Fruit fly (Drosophila melanogaster): Measurements from ENCODE around the gene RPA2.
A peak's percentile ranks its signal among the peaks of the same experiment; 100 is the strongest.

RPA2 gene

DNA sequence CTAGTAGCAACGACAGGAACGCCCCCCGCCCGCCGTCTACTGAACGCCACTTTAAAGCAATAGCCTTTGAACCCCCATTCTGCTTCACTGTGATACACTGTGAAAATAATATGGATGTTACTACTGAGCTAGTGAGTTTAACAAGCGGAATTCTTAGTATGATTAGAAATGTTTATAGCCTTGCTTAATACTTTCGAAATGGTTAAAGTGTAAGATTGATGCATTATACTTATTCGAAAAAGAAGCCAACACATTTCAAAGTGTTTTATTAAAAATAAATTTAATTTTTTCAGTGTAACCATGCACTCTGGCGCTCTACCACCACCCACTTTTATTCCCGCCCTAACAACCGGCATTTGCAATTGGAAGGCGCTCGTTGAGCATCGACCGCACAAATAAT is 18.4 kb upstream of the RPA2 start (continued):
- TF ChIP-seq amos (GFP tag; IDR thresholded peaks at IDR 0.05; ENCODE audit: partially characterized antibody) (no peak), en (GFP tag; optimal IDR thresholded peaks at IDR 0.05) (no peak), CG10979 (tag; optimal IDR thresholded peaks at IDR 0.05) (peak; percentile 59), CHES-1-like (GFP tag; optimal IDR thresholded peaks at IDR 0.05) (no peak), ATbp (GFP tag; optimal IDR thresholded peaks at IDR 0.05) (peak; percentile 41), h (optimal IDR thresholded peaks at IDR 0.05) (no peak), nmo (GFP tag; optimal IDR thresholded peaks at IDR 0.05) (peak; percentile 47), D19A (tag; optimal IDR thresholded peaks at IDR 0.05) (peak; percentile 38), ci (GFP tag; IDR thresholded peaks at IDR 0.05) (peak; percentile 70), Oli (tag; optimal IDR thresholded peaks at IDR 0.05) (peak; percentile 37), CG7963 (GFP tag; IDR thresholded peaks at IDR 0.05; ENCODE audit: partially characterized antibody) (no peak), NfI (GFP tag; optimal IDR thresholded peaks at IDR 0.05) (peak; percentile 9), CG6272 (GFP tag; IDR thresholded peaks at IDR 0.05) (no peak), pan (optimal IDR thresholded peaks at IDR 0.05) (no peak), pan (GFP tag; optimal IDR thresholded peaks at IDR 0.05 in 1 of 2, IDR thresholded peaks at IDR 0.05 in 1 of 2) (peak in 1 of 2 experiments; percentile 24), Hmx (GFP tag; optimal IDR thresholded peaks at IDR 0.05) (no peak), Ptx1 (GFP tag; IDR thresholded peaks at IDR 0.05) (peak; percentile 51), lilli (GFP tag; optimal IDR thresholded peaks at IDR 0.05) (peak; percentile 12), vvl (GFP tag; IDR thresholded peaks at IDR 0.05) (peak; percentile 55), CG11695 (GFP tag; IDR thresholded peaks at IDR 0.05) (0 out of 3 replicates have a peak, but pooled peaks have one; percentile 31), row (GFP tag; IDR thresholded peaks at IDR 0.05) (peak; percentile 63), CG18262 (tag; optimal IDR thresholded peaks at IDR 0.05) (peak; percentile 55), dmrt99B (tag; optimal IDR thresholded peaks at IDR 0.05) (peak; percentile 60), gcm (GFP tag; optimal IDR thresholded peaks at IDR 0.05) (peak; percentile 84), tio (GFP tag; optimal IDR thresholded peaks at IDR 0.05) (peak; percentile 41), Gug (GFP tag; IDR thresholded peaks at IDR 0.05) (no peak), dysf (GFP tag; IDR thresholded peaks at IDR 0.05) (peak; percentile 44; the same call in 1 of the 3 replicates), mam (GFP tag; optimal IDR thresholded peaks at IDR 0.05) (no peak), cwo (GFP tag; optimal IDR thresholded peaks at IDR 0.05) (peak; percentile 10), CG14710 (tag; optimal IDR thresholded peaks at IDR 0.05) (peak; percentile 42), BEAF-32 (GFP tag; optimal IDR thresholded peaks at IDR 0.05) (no peak), bcd (GFP tag; optimal IDR thresholded peaks at IDR 0.05) (peak; percentile 32), Hr78 (GFP tag; optimal IDR thresholded peaks at IDR 0.05) (peak in 1 of 2 experiments; percentile 4), az2 (GFP tag; optimal IDR thresholded peaks at IDR 0.05) (peak; percentile 35), CG33557 (GFP tag; optimal IDR thresholded peaks at IDR 0.05) (peak; percentile 24), NC2β (GFP tag; optimal IDR thresholded peaks at IDR 0.05) (peak; percentile 26), tap (tag; optimal IDR thresholded peaks at IDR 0.05) (peak; percentile 7), CG4820 (GFP tag; optimal IDR thresholded peaks at IDR 0.05) (peak; percentile 17), CG4707 (GFP tag; optimal IDR thresholded peaks at IDR 0.05) (peak; percentile 10), CG6689 (GFP tag; IDR thresholded peaks at IDR 0.05) (peak; percentile 50), Hsf (GFP tag; optimal IDR thresholded peaks at IDR 0.05) (peak; percentile 5), CG11696 (GFP tag; IDR thresholded peaks at IDR 0.05) (0 out of 2 replicates have a peak, but pooled peaks have one; percentile 20), dmrt11E (tag; optimal IDR thresholded peaks at IDR 0.05) (peak; percentile 57), CG13424 (tag; optimal IDR thresholded peaks at IDR 0.05) (peak; percentile 48), CG31441 (GFP tag; IDR thresholded peaks at IDR 0.05) (peak; percentile 56; the same call in 1 of the 2 replicates), hkb (optimal IDR thresholded peaks at IDR 0.05) (no peak), hkb (GFP tag; IDR thresholded peaks at IDR 0.05) (peak; percentile 21; the same call in 1 of the 2 replicates), ara (GFP tag; IDR thresholded peaks at IDR 0.05) (0 out of 2 replicates have a peak, but pooled peaks have one; percentile 24), CG30020 (tag; optimal IDR thresholded peaks at IDR 0.05) (no peak), Mrtf (GFP tag; IDR thresholded peaks at IDR 0.05) (no peak), CG6854 (GFP tag; optimal IDR thresholded peaks at IDR 0.05) (no peak)
